Fruit fly (Drosophila melanogaster) whole organism: ENCODE measurements around the gene CG31798.

Experiments used
- CG8478 ChIP-seq: fragments of >200 bp; optimal IDR thresholded peaks from 2 replicates; lab custom pipeline; 2018; ENCODE audit warnings: inconsistent platforms
- Dll ChIP-seq: fragments of >200 bp; optimal IDR thresholded peaks from 2 replicates; lab custom pipeline; 2017
- EcR ChIP-seq, 2 experiments: fragments of >200 bp; optimal IDR thresholded peaks; 2 replicates each; lab custom pipeline; 2017; ENCODE audit warnings: missing biosample characterization in 2 of 2, missing genetic modification characterization in 2 of 2, missing genetic modification reagents in 2 of 2
- pan ChIP-seq: fragments of >200 bp; optimal IDR thresholded peaks from 2 replicates; lab custom pipeline; 2017
- psq ChIP-seq: fragments of >200 bp; optimal IDR thresholded peaks from 2 replicates; lab custom pipeline; 2017
- usp ChIP-seq: fragments of >200 bp; optimal IDR thresholded peaks from 2 replicates; lab custom pipeline; 2017; ENCODE audit warnings: missing biosample characterization, missing genetic modification characterization, mixed read lengths

Gene CG31798

dm6 chr2L:19373809-19374208 is 20.2 kb upstream of the CG31798 start:
- no peak for TF ChIP-seq CG8478 (lab: Kevin White, UChicago)
- no peak for TF ChIP-seq pan (lab: Kevin White, UChicago)
- no peak for TF ChIP-seq usp
- no peak for TF ChIP-seq Dll (lab: Kevin White, UChicago)
- no peak for TF ChIP-seq psq
- no peak for TF ChIP-seq EcR (GFP tag; optimal IDR thresholded peaks at IDR 0.05; lab: Kevin White, UChicago)

- no peak for TF ChIP-seq psq
- no peak for TF ChIP-seq EcR (GFP tag; optimal IDR thresholded peaks at IDR 0.05; lab: Kevin White, UChicago)
- no peak for TF ChIP-seq pan (lab: Kevin White, UChicago)
- TF ChIP-seq usp = no peak
- TF ChIP-seq Dll (lab: Kevin White, UChicago) = no peak
- no peak for TF ChIP-seq CG8478 (lab: Kevin White, UChicago)
These were observed 17.8 kb upstream of the CG31798 start for dm6 chr2L:19376145-19376544.

dm6 chr2L:19377129-19378083 is 16.6 kb upstream of the CG31798 start:
- TF ChIP-seq psq (no peak), usp (no peak), Dll (lab: Kevin White, UChicago) (no peak), pan (lab: Kevin White, UChicago) (no peak), EcR (GFP tag; optimal IDR thresholded peaks at IDR 0.05; lab: Kevin White, UChicago) (no peak), CG8478 (lab: Kevin White, UChicago) (no peak)

dm6 chr2L:19378620-19379019 is 15.3 kb upstream of the CG31798 start:
- TF ChIP-seq usp (no peak), CG8478 (lab: Kevin White, UChicago) (no peak), EcR (GFP tag; optimal IDR thresholded peaks at IDR 0.05; lab: Kevin White, UChicago) (no peak), pan (lab: Kevin White, UChicago) (no peak), psq (no peak), Dll (lab: Kevin White, UChicago) (no peak)

dm6 chr2L:19380630-19381029 is 13.3 kb upstream of the CG31798 start, which contains the start of gene CG17350:
CG17350 (plus strand) TSS chr2L:19380930.
- TF ChIP-seq Dll (lab: Kevin White, UChicago) (no peak), EcR (GFP tag; optimal IDR thresholded peaks at IDR 0.05; lab: Kevin White, UChicago) (no peak), pan (lab: Kevin White, UChicago) (no peak), usp (no peak), CG8478 (lab: Kevin White, UChicago) (no peak), psq (no peak)

dm6 chr2L:19382353-19382752 is 11.6 kb upstream of the CG31798 start:
- TF ChIP-seq CG8478 (lab: Kevin White, UChicago) = no peak
- TF ChIP-seq Dll (lab: Kevin White, UChicago) = no peak
- no peak for TF ChIP-seq EcR (GFP tag; optimal IDR thresholded peaks at IDR 0.05; lab: Kevin White, UChicago)
- TF ChIP-seq psq = no peak
- no peak for TF ChIP-seq pan (lab: Kevin White, UChicago)

dm6 chr2L:19386106-19386715 is 7.7 kb upstream of the CG31798 start, which contains the start of gene fon:
fon (minus strand) TSS chr2L:19386205.
- TF ChIP-seq Dll (lab: Kevin White, UChicago) = no peak
- TF ChIP-seq usp = no peak
- no peak for TF ChIP-seq psq

- TF ChIP-seq EcR (GFP tag; optimal IDR thresholded peaks at IDR 0.05; lab: Kevin White, UChicago) (no peak), Dll (lab: Kevin White, UChicago) (no peak), usp (no peak), CG8478 (lab: Kevin White, UChicago) (no peak), pan (lab: Kevin White, UChicago) (no peak), psq (no peak)
These were observed 5.0 kb upstream of the CG31798 start for dm6 chr2L:19388966-19389365.

dm6 chr2L:19389749-19390148 is 4.2 kb upstream of the CG31798 start, which contains the start of gene CG17549:
CG17549 (minus strand) TSS chr2L:19390075.
- TF ChIP-seq usp = no peak
- no peak for TF ChIP-seq Dll (lab: Kevin White, UChicago)

- TF ChIP-seq Dll (lab: Kevin White, UChicago) (peak; percentile 54), CG8478 (lab: Kevin White, UChicago) (no peak), usp (no peak), EcR (GFP tag; optimal IDR thresholded peaks at IDR 0.05; lab: Kevin White, UChicago) (no peak)
These were observed 3.8 kb downstream of the CG31798 start for dm6 chr2L:19397617-19398316.

- TF ChIP-seq usp (no peak), psq (no peak), CG8478 (lab: Kevin White, UChicago) (no peak), pan (lab: Kevin White, UChicago) (no peak), EcR (GFP tag; optimal IDR thresholded peaks at IDR 0.05; lab: Kevin White, UChicago) (no peak), Dll (lab: Kevin White, UChicago) (no peak)
These were observed 4.6 kb downstream of the CG31798 start, which contains the start of gene CG17544 for dm6 chr2L:19398317-19399234. CG17544 (minus strand) TSS chr2L:19398493.
